Worm (Caenorhabditis elegans): ENCODE data around the gene F55B11.4.

DNA sequence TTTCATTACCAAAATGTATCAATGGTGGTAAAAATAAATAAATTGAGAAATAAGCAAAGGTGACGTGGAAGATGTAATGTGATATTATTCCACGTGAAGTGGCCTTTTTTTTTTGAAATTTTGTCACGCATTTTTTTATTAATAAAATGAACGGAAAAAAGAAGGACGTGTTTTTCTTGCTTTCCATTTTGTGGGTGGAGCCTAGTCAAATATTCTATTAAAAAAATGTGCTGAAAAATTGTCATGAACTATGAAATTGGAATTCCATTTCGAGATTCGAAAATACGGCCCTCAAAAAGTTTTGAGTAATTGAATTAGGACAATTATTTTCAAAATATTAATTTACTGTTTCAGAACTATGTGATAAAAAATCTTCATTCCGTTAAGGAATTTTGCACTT lies 8.8 kb downstream of the F55B11.4 start, which contains the start of gene F55B11.7:
- TF ChIP-seq egl-18 (GFP tag; IDR thresholded peaks at IDR 0.05) (no peak), hmg-1.2 (GFP tag; IDR thresholded peaks at IDR 0.05) (no peak), sptf-2 (GFP tag; optimal IDR thresholded peaks at IDR 0.05) (no peak), nfyb-1 (GFP tag; IDR thresholded peaks at IDR 0.05) (no peak), unc-130 (GFP tag; optimal IDR thresholded peaks at IDR 0.05) (no peak), ama-1 (optimal IDR thresholded peaks at IDR 0.05) (no peak), ama-1 (GFP tag; optimal IDR thresholded peaks at IDR 0.05) (no peak), nfya-1 (tag; optimal IDR thresholded peaks at IDR 0.05; ENCODE audit: borderline replicate concordance, insufficient read depth) (no peak)

All from whole organism, young adult.